Fruit fly (Drosophila melanogaster): ENCODE measurements around the gene CG31249.
A peak's percentile ranks its signal among the peaks of the same experiment; 100 is the strongest.

The CG31249 gene

dm6 chr3R:17680268-17680638 is 6.6 kb downstream of the CG31249 start:
- TF ChIP-seq Dll (optimal IDR thresholded peaks at IDR 0.05) (no peak), CG8478 (optimal IDR thresholded peaks at IDR 0.05) (no peak), EcR (GFP tag; optimal IDR thresholded peaks at IDR 0.05) (peak; percentile 83 to 85), psq (optimal IDR thresholded peaks at IDR 0.05) (no peak), usp (GFP tag; optimal IDR thresholded peaks at IDR 0.05) (no peak)

dm6 chr3R:17679368-17679997 is 7.4 kb downstream of the CG31249 start:
- no peak for TF ChIP-seq Dll (optimal IDR thresholded peaks at IDR 0.05)
- no peak for TF ChIP-seq psq (optimal IDR thresholded peaks at IDR 0.05)
- TF ChIP-seq pan (optimal IDR thresholded peaks at IDR 0.05): no peak
- no peak for TF ChIP-seq CG8478 (optimal IDR thresholded peaks at IDR 0.05)
- TF ChIP-seq usp (GFP tag; optimal IDR thresholded peaks at IDR 0.05): no peak
- no peak for TF ChIP-seq EcR (GFP tag; optimal IDR thresholded peaks at IDR 0.05)

DNA sequence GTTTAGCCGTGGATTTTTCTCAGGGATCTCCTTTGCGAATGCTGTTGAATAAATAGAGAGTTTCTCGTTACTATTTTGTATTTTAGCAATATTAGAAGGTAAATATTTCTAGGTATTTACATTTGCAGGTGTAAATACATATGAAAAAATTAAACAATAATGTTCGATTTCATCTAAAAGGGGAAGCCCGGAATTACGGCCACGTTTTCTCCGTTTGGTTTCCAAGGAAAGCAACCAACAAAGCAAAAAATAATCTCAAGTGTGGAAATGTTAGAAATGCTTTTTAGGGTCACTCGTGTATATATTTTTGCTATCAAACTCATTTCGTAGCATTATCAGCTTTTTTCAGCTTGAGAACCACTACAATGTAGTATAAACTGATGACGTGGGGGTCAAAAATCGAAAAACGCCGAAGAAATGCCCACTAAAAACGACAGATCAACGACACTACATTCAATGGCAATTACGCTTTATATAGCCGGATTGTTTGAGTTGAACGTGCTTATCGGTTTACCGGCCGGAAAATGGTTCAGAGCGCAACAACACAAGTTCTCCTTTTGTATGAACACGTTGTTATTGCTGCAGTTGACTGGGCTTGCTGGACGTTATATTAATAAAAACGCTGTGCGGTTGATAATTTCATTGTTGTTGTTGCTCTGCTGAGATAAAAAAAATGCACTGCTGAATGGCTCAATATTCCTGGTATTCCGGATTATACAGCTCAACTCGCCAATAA is 8.6 kb downstream of the CG31249 start:
- TF ChIP-seq pan (optimal IDR thresholded peaks at IDR 0.05) (no peak), CG8478 (optimal IDR thresholded peaks at IDR 0.05) (no peak), psq (optimal IDR thresholded peaks at IDR 0.05) (no peak), Dll (optimal IDR thresholded peaks at IDR 0.05) (no peak), usp (GFP tag; optimal IDR thresholded peaks at IDR 0.05) (no peak), EcR (GFP tag; optimal IDR thresholded peaks at IDR 0.05) (peak in 1 of 2 experiments; percentile 51)

- no peak for TF ChIP-seq EcR (GFP tag; optimal IDR thresholded peaks at IDR 0.05)
- no peak for TF ChIP-seq usp (GFP tag; optimal IDR thresholded peaks at IDR 0.05)
- TF ChIP-seq psq (optimal IDR thresholded peaks at IDR 0.05): no peak
- TF ChIP-seq Dll (optimal IDR thresholded peaks at IDR 0.05): no peak
- no peak for TF ChIP-seq pan (optimal IDR thresholded peaks at IDR 0.05)
- no peak for TF ChIP-seq CG8478 (optimal IDR thresholded peaks at IDR 0.05)
Measured at dm6 chr3R:17670857-17671336, 16.0 kb downstream of the CG31249 start, which contains the start of the genes CG7523 and Mps1. Gene CG7523 (minus strand): TSS chr3R:17670895. Gene Mps1 (plus strand): TSS chr3R:17671271.

DNA sequence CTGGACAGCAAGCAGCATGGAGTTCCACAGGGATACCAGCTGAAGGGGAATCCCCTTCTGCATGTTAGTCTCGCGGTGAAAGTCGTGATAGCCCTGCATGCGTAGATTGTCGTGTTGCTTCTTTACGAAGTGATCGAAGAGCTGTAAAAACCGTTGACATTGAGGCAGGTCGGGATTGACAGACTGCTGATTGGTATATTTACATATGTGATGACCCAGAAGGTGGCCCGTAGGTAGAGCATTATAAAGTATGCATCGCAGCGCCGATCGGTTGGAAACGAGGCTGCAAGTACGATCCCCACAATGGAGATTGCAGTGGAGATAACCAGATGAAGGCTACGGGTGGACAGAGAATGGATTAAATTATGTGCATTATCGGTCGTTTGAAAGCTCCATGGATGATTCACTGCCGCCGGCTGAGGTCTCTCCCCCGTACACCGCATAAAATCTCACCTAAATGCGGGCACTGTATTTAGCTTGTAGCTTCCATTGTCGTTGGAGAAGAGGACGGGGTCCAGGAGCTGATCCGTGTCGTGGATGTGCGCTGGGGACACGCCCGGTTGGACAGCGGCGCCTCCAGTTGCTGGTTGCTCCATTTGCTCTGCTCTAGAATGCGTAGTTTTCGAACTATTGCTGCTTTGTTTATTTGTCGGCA is 16.5 kb downstream of the CG31249 start:
- no peak for TF ChIP-seq usp (GFP tag; optimal IDR thresholded peaks at IDR 0.05)
- no peak for TF ChIP-seq Dll (optimal IDR thresholded peaks at IDR 0.05)
- TF ChIP-seq psq (optimal IDR thresholded peaks at IDR 0.05): no peak
- no peak for TF ChIP-seq EcR (GFP tag; optimal IDR thresholded peaks at IDR 0.05)
- no peak for TF ChIP-seq CG8478 (optimal IDR thresholded peaks at IDR 0.05)
- no peak for TF ChIP-seq pan (optimal IDR thresholded peaks at IDR 0.05)

dm6 chr3R:17667987-17668386 is 18.9 kb downstream of the CG31249 start:
- TF ChIP-seq usp (GFP tag; optimal IDR thresholded peaks at IDR 0.05) (no peak), pan (optimal IDR thresholded peaks at IDR 0.05) (no peak), Dll (optimal IDR thresholded peaks at IDR 0.05) (no peak), EcR (GFP tag; optimal IDR thresholded peaks at IDR 0.05) (no peak), CG8478 (optimal IDR thresholded peaks at IDR 0.05) (no peak), psq (optimal IDR thresholded peaks at IDR 0.05) (no peak)

DNA sequence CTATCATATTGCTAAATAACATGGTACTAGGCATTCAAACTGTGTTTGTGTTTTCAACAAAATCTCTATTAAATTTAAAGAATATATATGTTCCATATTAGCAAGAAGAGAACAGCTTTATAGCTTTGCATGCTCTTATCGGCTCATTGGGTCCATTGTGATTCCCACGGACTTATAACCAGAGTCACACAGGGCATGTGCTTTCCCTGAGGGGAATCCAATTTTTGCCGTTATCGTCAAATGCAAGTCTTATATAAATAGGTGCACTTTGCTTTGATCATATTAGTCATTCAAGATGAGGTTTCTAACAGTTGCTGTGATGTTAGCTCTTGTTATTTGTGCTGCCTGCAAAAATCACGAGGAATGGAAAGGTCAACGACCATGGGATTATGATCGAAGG is 19.6 kb downstream of the CG31249 start, which contains the start of gene CG45045:
TSS of gene CG45045 (plus strand) at position 294 of the 400 bp plus-strand sequence.
- TF ChIP-seq EcR (GFP tag; optimal IDR thresholded peaks at IDR 0.05) (no peak), psq (optimal IDR thresholded peaks at IDR 0.05) (no peak), Dll (optimal IDR thresholded peaks at IDR 0.05) (no peak), pan (optimal IDR thresholded peaks at IDR 0.05) (no peak), usp (GFP tag; optimal IDR thresholded peaks at IDR 0.05) (no peak), CG8478 (optimal IDR thresholded peaks at IDR 0.05) (no peak)

DNA sequence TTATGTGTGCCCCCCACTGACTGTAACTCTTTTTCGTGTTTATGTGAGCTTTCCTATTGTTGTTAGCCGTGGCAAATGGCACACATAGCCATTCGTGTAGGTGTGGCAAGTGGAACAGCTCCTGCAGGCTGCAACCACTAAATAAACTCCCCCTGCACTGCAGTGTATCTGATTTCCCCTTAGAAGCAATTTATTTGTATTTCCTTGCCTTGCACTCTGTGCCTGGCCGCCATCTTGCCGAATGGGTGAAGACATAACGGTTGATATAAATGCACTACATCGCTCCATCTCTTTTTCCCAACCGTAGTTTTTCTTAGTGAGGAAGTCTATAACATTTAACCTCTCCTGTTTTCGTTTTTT is 20.1 kb downstream of the CG31249 start:
- TF ChIP-seq usp (GFP tag; optimal IDR thresholded peaks at IDR 0.05) (no peak), CG8478 (optimal IDR thresholded peaks at IDR 0.05) (no peak)

DNA sequence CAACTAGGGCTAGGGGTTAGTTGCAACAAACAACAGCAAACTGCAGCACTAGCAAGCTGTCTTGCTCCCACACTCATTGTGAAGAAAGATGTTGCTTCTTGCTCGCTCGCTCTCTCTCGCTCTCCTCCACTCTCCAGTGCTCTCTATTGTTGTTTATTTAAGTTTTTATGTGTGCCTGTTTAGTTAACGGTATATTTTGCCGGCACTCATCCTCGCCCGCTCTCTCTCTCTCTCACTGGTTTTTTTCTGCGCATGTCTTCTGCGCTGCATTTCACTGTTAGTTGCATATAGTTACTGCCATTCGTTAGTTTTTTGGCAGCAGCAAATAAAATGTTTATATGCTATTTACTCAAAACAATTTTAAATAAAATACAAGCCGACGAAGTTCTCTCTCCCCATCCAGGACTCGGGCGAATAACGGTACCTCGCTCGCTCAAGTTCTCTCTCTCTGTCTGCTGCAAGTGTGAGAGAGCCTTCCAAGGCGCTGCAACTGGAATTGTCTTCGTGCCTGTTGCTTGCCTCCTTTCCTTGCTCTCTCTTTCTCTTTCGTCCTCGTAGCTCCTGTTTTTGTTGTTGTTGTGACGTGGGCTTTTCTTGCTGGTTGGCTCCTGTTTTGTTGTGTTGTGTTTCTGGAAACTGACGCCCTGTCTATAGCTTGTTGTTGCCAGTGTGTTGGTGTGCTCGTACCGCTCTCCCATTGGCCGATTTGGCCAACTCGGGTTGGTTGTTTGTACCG is 20.6 kb downstream of the CG31249 start:
- TF ChIP-seq Dll (optimal IDR thresholded peaks at IDR 0.05) (no peak), CG8478 (optimal IDR thresholded peaks at IDR 0.05) (no peak), usp (GFP tag; optimal IDR thresholded peaks at IDR 0.05) (no peak), psq (optimal IDR thresholded peaks at IDR 0.05) (no peak), EcR (GFP tag; optimal IDR thresholded peaks at IDR 0.05) (no peak), pan (optimal IDR thresholded peaks at IDR 0.05) (no peak)

dm6 chr3R:17656923-17657322 is 29.9 kb downstream of the CG31249 start:
- TF ChIP-seq Dll (optimal IDR thresholded peaks at IDR 0.05) (no peak), pan (optimal IDR thresholded peaks at IDR 0.05) (no peak), usp (GFP tag; optimal IDR thresholded peaks at IDR 0.05) (no peak), CG8478 (optimal IDR thresholded peaks at IDR 0.05) (no peak), psq (optimal IDR thresholded peaks at IDR 0.05) (no peak), EcR (GFP tag; optimal IDR thresholded peaks at IDR 0.05) (no peak)

- no peak for TF ChIP-seq Dll (optimal IDR thresholded peaks at IDR 0.05)
- TF ChIP-seq EcR (GFP tag; optimal IDR thresholded peaks at IDR 0.05): no peak
- TF ChIP-seq psq (optimal IDR thresholded peaks at IDR 0.05): no peak
- no peak for TF ChIP-seq usp (GFP tag; optimal IDR thresholded peaks at IDR 0.05)
- TF ChIP-seq pan (optimal IDR thresholded peaks at IDR 0.05): no peak
- no peak for TF ChIP-seq CG8478 (optimal IDR thresholded peaks at IDR 0.05)
Measured at dm6 chr3R:17655040-17655439, 31.8 kb downstream of the CG31249 start.

Data from whole organism.